Fruit fly (Drosophila melanogaster) whole organism, embryonic: ENCODE results near the gene Unr.

Experiments
- B-H1 ChIP-seq: fragments of 200-800 bp; sonication (Bioruptor generic); IDR thresholded peaks from 3 replicates; pipeline ENCODE4 v1.3.6; 2022; ENCODE audit warnings: missing biosample characterization, missing genetic modification characterization
- Blimp-1 ChIP-seq: fragments of 200-800 bp; sonication (Bioruptor generic); optimal IDR thresholded peaks from 3 replicates; lab custom pipeline; 2018; ENCODE audit warnings: missing biosample characterization, missing genetic modification characterization, mild to moderate bottlenecking, moderate library complexity, missing genetic modification reagents
- CG10274 ChIP-seq: fragments of 200-800 bp; sonication (Bioruptor generic); optimal IDR thresholded peaks from 3 replicates; lab custom pipeline; 2017; ENCODE audit warnings: missing biosample characterization, mild to moderate bottlenecking, missing genetic modification characterization
- CG11560 ChIP-seq: fragments of 200-800 bp; sonication (Bioruptor generic); IDR thresholded peaks from 3 replicates; pipeline ENCODE4 v1.3.6; 2022; ENCODE audit warnings: missing biosample characterization, missing genetic modification characterization
- CG12299 ChIP-seq: fragments of 200-800 bp; sonication (Bioruptor generic); optimal IDR thresholded peaks from 2 replicates; lab custom pipeline; 2018; ENCODE audit warnings: missing biosample characterization, mild to moderate bottlenecking, missing genetic modification characterization
- CG13424 ChIP-seq: fragments of 200-800 bp; sonication (Bioruptor generic); optimal IDR thresholded peaks from 2 replicates; lab custom pipeline; 2019; ENCODE audit warnings: missing biosample characterization, mild to moderate bottlenecking, missing genetic modification characterization, moderate library complexity
- CG14014 ChIP-seq: fragments of 200-800 bp; sonication (Bioruptor generic); IDR thresholded peaks from 2 replicates; pipeline ENCODE4 v1.3.6; 2022; ENCODE audit warnings: missing biosample characterization, missing genetic modification characterization
- CG15269 ChIP-seq: fragments of 200-800 bp; sonication (Bioruptor generic); optimal IDR thresholded peaks from 2 replicates; lab custom pipeline; 2018; ENCODE audit warnings: missing biosample characterization, mild to moderate bottlenecking, missing genetic modification characterization, moderate library complexity
- CG1602 ChIP-seq: fragments of 200-800 bp; sonication (Bioruptor generic); optimal IDR thresholded peaks from 3 replicates; lab custom pipeline; 2016; ENCODE audit warnings: missing biosample characterization, missing genetic modification characterization
- CG17568 ChIP-seq: fragments of 200-800 bp; sonication (Bioruptor generic); optimal IDR thresholded peaks from 2 replicates; lab custom pipeline; 2018; ENCODE audit warnings: missing biosample characterization, mild to moderate bottlenecking, missing genetic modification characterization, moderate library complexity
- CG17802 ChIP-seq: fragments of 200-800 bp; sonication (Bioruptor generic); optimal IDR thresholded peaks from 2 replicates; lab custom pipeline; 2018; ENCODE audit warnings: missing biosample characterization, mild to moderate bottlenecking, missing genetic modification characterization, moderate library complexity
- CG18599 ChIP-seq: fragments of 200-800 bp; sonication (Bioruptor generic); optimal IDR thresholded peaks from 3 replicates; lab custom pipeline; 2017; ENCODE audit warnings: missing biosample characterization, missing genetic modification characterization, mild to moderate bottlenecking, moderate library complexity, missing genetic modification reagents
- CG2116 ChIP-seq: fragments of 200-800 bp; sonication (Bioruptor generic); optimal IDR thresholded peaks from 3 replicates; lab custom pipeline; 2018; ENCODE audit warnings: missing biosample characterization, mild to moderate bottlenecking, missing genetic modification characterization
- CG2120 ChIP-seq: fragments of 200-800 bp; sonication (Bioruptor generic); optimal IDR thresholded peaks from 3 replicates; lab custom pipeline; 2016; ENCODE audit warnings: missing biosample characterization, missing genetic modification characterization
- CG3065 ChIP-seq: fragments of 200-800 bp; sonication (Bioruptor generic); optimal IDR thresholded peaks from 2 replicates; lab custom pipeline; 2016; ENCODE audit warnings: missing biosample characterization, missing genetic modification characterization
- CG3163 ChIP-seq: fragments of 200-800 bp; sonication (Bioruptor generic); optimal IDR thresholded peaks from 3 replicates; lab custom pipeline; 2016; ENCODE audit warnings: missing biosample characterization, missing genetic modification characterization
- CG34376 ChIP-seq: fragments of 200-800 bp; sonication (Bioruptor generic); optimal IDR thresholded peaks from 2 replicates; lab custom pipeline; 2018; ENCODE audit warnings: missing biosample characterization, mild to moderate bottlenecking, missing genetic modification characterization
- CG3847 ChIP-seq: fragments of 200-800 bp; sonication (Bioruptor generic); IDR thresholded peaks from 2 replicates; pipeline ENCODE4 v1.3.6; 2022; ENCODE audit warnings: missing biosample characterization, missing genetic modification characterization
- CG4730 ChIP-seq: fragments of 200-800 bp; sonication (Bioruptor generic); IDR thresholded peaks from 2 replicates; pipeline ENCODE4 v1.3.6; 2022; ENCODE audit warnings: missing biosample characterization, missing genetic modification characterization
- CG4854 ChIP-seq: fragments of 200-800 bp; sonication (Bioruptor generic); optimal IDR thresholded peaks from 2 replicates; lab custom pipeline; 2016; ENCODE audit warnings: missing biosample characterization, missing genetic modification characterization, inconsistent platforms
- CG7372 ChIP-seq: fragments of 200-800 bp; sonication (Bioruptor generic); IDR thresholded peaks from 2 replicates; pipeline ENCODE4 v1.3.6; 2022; ENCODE audit warnings: missing biosample characterization, missing genetic modification characterization
- Dref ChIP-seq: fragments of 200-800 bp; sonication (Bioruptor generic); IDR thresholded peaks from 2 replicates; pipeline ENCODE4 v1.3.6; 2022; ENCODE audit warnings: missing biosample characterization, missing genetic modification characterization
- E2f1 ChIP-seq: fragments of 200-800 bp; sonication (Bioruptor generic); IDR thresholded peaks from 2 replicates; pipeline ENCODE4 v1.3.6; 2022; ENCODE audit warnings: missing biosample characterization, missing genetic modification characterization
- Fer3 ChIP-seq: fragments of 200-800 bp; sonication (Bioruptor generic); optimal IDR thresholded peaks from 2 replicates; lab custom pipeline; 2018; ENCODE audit warnings: missing biosample characterization, mild to moderate bottlenecking, missing genetic modification characterization, moderate library complexity
- Gsc ChIP-seq: fragments of 200-800 bp; sonication (Bioruptor generic); IDR thresholded peaks from 2 replicates; pipeline ENCODE4 v1.3.6; 2022; ENCODE audit warnings: missing biosample characterization, missing genetic modification characterization
- HLH54F ChIP-seq: fragments of 200-800 bp; sonication (Bioruptor generic); optimal IDR thresholded peaks from 3 replicates; lab custom pipeline; 2016; ENCODE audit warnings: missing biosample characterization, missing genetic modification characterization
- MTF-1 ChIP-seq: fragments of 200-800 bp; sonication (Bioruptor generic); optimal IDR thresholded peaks from 2 replicates; lab custom pipeline; 2018; ENCODE audit warnings: missing biosample characterization, mild to moderate bottlenecking, missing genetic modification characterization, borderline replicate concordance
- NC2β ChIP-seq: fragments of 200-800 bp; sonication (Bioruptor generic); optimal IDR thresholded peaks from 2 replicates; lab custom pipeline; 2016; ENCODE audit warnings: missing biosample characterization, missing genetic modification characterization
- NK7.1 ChIP-seq: fragments of 200-800 bp; sonication (Bioruptor generic); optimal IDR thresholded peaks from 3 replicates; lab custom pipeline; 2016; ENCODE audit warnings: missing biosample characterization, missing genetic modification characterization
- Oli ChIP-seq: fragments of 200-800 bp; sonication (Bioruptor generic); optimal IDR thresholded peaks from 2 replicates; lab custom pipeline; 2018; ENCODE audit warnings: missing biosample characterization, mild to moderate bottlenecking, missing genetic modification characterization, moderate library complexity
- Ravus ChIP-seq: fragments of 200-800 bp; sonication (Bioruptor generic); IDR thresholded peaks from 2 replicates; pipeline ENCODE4 v1.3.6; 2022; ENCODE audit warnings: missing biosample characterization, missing genetic modification characterization
- Sox102F ChIP-seq: fragments of 200-800 bp; sonication (Bioruptor generic); optimal IDR thresholded peaks from 2 replicates; lab custom pipeline; 2018; ENCODE audit warnings: missing biosample characterization, mild to moderate bottlenecking, missing genetic modification characterization, moderate library complexity
- Stat92E ChIP-seq, 3 experiments: fragments of >200 bp in 2 of 3; fragments of 200-800 bp in 1 of 3; sonication (Bioruptor generic) in 1 of 3; optimal IDR thresholded peaks; 2 replicates each; lab custom pipeline; 2017 to 2019; ENCODE audit warnings: missing biosample characterization in 3 of 3, missing genetic modification characterization in 3 of 3, mild to moderate bottlenecking in 1 of 3, moderate library complexity in 1 of 3
- ara ChIP-seq: fragments of 200-800 bp; sonication (Bioruptor generic); IDR thresholded peaks from 2 replicates; pipeline ENCODE4 v1.3.6; 2022; ENCODE audit warnings: missing biosample characterization, missing genetic modification characterization
- bcd ChIP-seq: fragments of 200-800 bp; sonication (Bioruptor generic); optimal IDR thresholded peaks from 2 replicates; lab custom pipeline; 2017; ENCODE audit warnings: missing biosample characterization, mild to moderate bottlenecking, missing genetic modification characterization
- bigmax ChIP-seq: fragments of 200-800 bp; sonication (Bioruptor generic); optimal IDR thresholded peaks from 2 replicates; lab custom pipeline; 2018; ENCODE audit warnings: missing biosample characterization, mild to moderate bottlenecking, missing genetic modification characterization
- dpn ChIP-seq, 2 experiments: fragments of 200-800 bp; sonication (Bioruptor generic); optimal IDR thresholded peaks; 3 replicates each; lab custom pipeline; 2016; ENCODE audit warnings: missing biosample characterization in 2 of 2, missing genetic modification characterization in 2 of 2
- gcm2 ChIP-seq: fragments of 200-800 bp; sonication (Bioruptor generic); optimal IDR thresholded peaks from 2 replicates; lab custom pipeline; 2016; ENCODE audit warnings: missing biosample characterization, missing genetic modification characterization
- gem ChIP-seq: fragments of 200-800 bp; sonication (Bioruptor generic); optimal IDR thresholded peaks from 2 replicates; lab custom pipeline; 2019; ENCODE audit warnings: missing biosample characterization, mild to moderate bottlenecking, missing genetic modification characterization, moderate library complexity
- grau ChIP-seq: fragments of 200-800 bp; optimal IDR thresholded peaks from 3 replicates; lab custom pipeline; 2019; ENCODE audit warnings: missing biosample characterization, mild to moderate bottlenecking, missing genetic modification characterization, moderate library complexity
- gt ChIP-seq: fragments of 200-800 bp; sonication (Bioruptor generic); IDR thresholded peaks from 2 replicates; pipeline ENCODE4 v1.3.6; 2022; ENCODE audit warnings: missing biosample characterization, missing genetic modification characterization
- otp ChIP-seq: fragments of 200-800 bp; sonication (Bioruptor generic); IDR thresholded peaks from 3 replicates; pipeline ENCODE4, ENCODE4 v1.3.6; 2022; ENCODE audit warnings: missing biosample characterization, missing genetic modification characterization
- pho ChIP-seq: fragments of 200-800 bp; sonication (Bioruptor generic); optimal IDR thresholded peaks from 2 replicates; lab custom pipeline; 2016; ENCODE audit warnings: missing biosample characterization, missing genetic modification characterization
- pnt ChIP-seq: fragments of 200-800 bp; sonication (Bioruptor generic); optimal IDR thresholded peaks from 3 replicates; lab custom pipeline; 2016; ENCODE audit warnings: missing biosample characterization, missing genetic modification characterization
- psq ChIP-seq: fragments of 200-800 bp; sonication (Bioruptor generic); optimal IDR thresholded peaks from 2 replicates; lab custom pipeline; 2017; ENCODE audit warnings: missing biosample characterization, missing genetic modification characterization
- tap ChIP-seq: fragments of 200-800 bp; optimal IDR thresholded peaks from 3 replicates; lab custom pipeline; 2019; ENCODE audit warnings: missing biosample characterization, mild to moderate bottlenecking, missing genetic modification characterization, moderate library complexity
- tup ChIP-seq: fragments of 200-800 bp; sonication (Bioruptor generic); optimal IDR thresholded peaks from 2 replicates; lab custom pipeline; 2016; ENCODE audit warnings: missing biosample characterization, mild to moderate bottlenecking, missing genetic modification characterization, moderate library complexity
- unpg ChIP-seq: fragments of 200-800 bp; sonication (Bioruptor generic); optimal IDR thresholded peaks from 3 replicates; lab custom pipeline; 2018; ENCODE audit warnings: missing biosample characterization, mild to moderate bottlenecking, missing genetic modification characterization, moderate library complexity
- yki ChIP-seq: fragments of >200 bp; optimal IDR thresholded peaks from 3 replicates; lab custom pipeline; 2018

Unr gene

dm6 chr3L:8455015-8455908 lies 13.1 kb upstream of the Unr start (continued):
- TF ChIP-seq MTF-1 (GFP tag; lab: Kevin White, UChicago) (peak; percentile 19), CG10274 (GFP tag; lab: Kevin White, UChicago) (peak; percentile 80), gt (GFP tag; lab: Robert Waterston, UW) (no peak), bcd (GFP tag; lab: Kevin White, UChicago) (peak; percentile 92), E2f1 (GFP tag; lab: Robert Waterston, UW) (peak; percentile 79), B-H1 (GFP tag; lab: Robert Waterston, UW) (peak; percentile 77), Gsc (no peak), CG4854 (GFP tag; lab: Kevin White, UChicago) (peak; percentile 78), CG17568 (GFP tag; lab: Kevin White, UChicago) (peak; percentile 78), CG4730 (peak; percentile 71), Ravus (GFP tag; lab: Robert Waterston, UW) (peak; percentile 51), tap (tag; lab: Kevin White, UChicago) (peak; percentile 88), unpg (GFP tag; lab: Kevin White, UChicago) (peak; percentile 90), HLH54F (GFP tag; lab: Kevin White, UChicago) (peak; percentile 17), CG18599 (GFP tag; lab: Kevin White, UChicago) (peak; percentile 97), yki (lab: Kevin White, UChicago) (no peak), CG14014 (GFP tag; lab: Robert Waterston, UW) (peak; percentile 85), Stat92E (GFP tag; optimal IDR thresholded peaks at IDR 0.05; lab: Kevin White, UChicago) (peak in 1 of 3 experiments; percentile 1), CG7372 (GFP tag; lab: Robert Waterston, UW) (peak; percentile 79), CG13424 (tag; lab: Kevin White, UChicago) (peak; percentile 91), Sox102F (GFP tag; lab: Kevin White, UChicago) (peak; percentile 90), otp (peak; percentile 48; the same call in 1 of the 3 replicates), grau (peak; percentile 88), Oli (peak; percentile 85), NC2β (GFP tag; lab: Kevin White, UChicago) (no peak), CG34376 (GFP tag; lab: Kevin White, UChicago) (peak; percentile 74), CG3163 (GFP tag; lab: Kevin White, UChicago) (no peak), psq (GFP tag; lab: Kevin White, UChicago) (peak; percentile 12), CG11560 (tag; lab: Robert Waterston, UW) (peak; percentile 32; the same call in 1 of the 3 replicates), pho (no peak), gcm2 (GFP tag; lab: Kevin White, UChicago) (no peak), Blimp-1 (peak; percentile 90), CG17802 (tag; lab: Kevin White, UChicago) (peak; percentile 16), CG15269 (tag; lab: Kevin White, UChicago) (peak; percentile 89), CG12299 (peak; percentile 89), gem (tag; lab: Kevin White, UChicago) (peak; percentile 93), CG3847 (GFP tag; lab: Robert Waterston, UW) (peak; percentile 75), bigmax (GFP tag; lab: Kevin White, UChicago) (peak; percentile 28), CG2116 (GFP tag; lab: Kevin White, UChicago) (peak; percentile 64), ara (GFP tag; lab: Robert Waterston, UW) (no peak; the same call in 1 of the 2 replicates), CG2120 (peak; percentile 85), CG3065 (GFP tag; lab: Kevin White, UChicago) (peak; percentile 35), NK7.1 (GFP tag; lab: Kevin White, UChicago) (peak; percentile 27), pnt (peak; percentile 9), Dref (GFP tag; lab: Robert Waterston, UW) (no peak), Fer3 (tag; lab: Kevin White, UChicago) (peak; percentile 86), dpn (GFP tag; optimal IDR thresholded peaks at IDR 0.05; lab: Kevin White, UChicago) (peak; percentile 71 to 78), CG1602 (GFP tag; lab: Kevin White, UChicago) (peak; percentile 64), tup (peak; percentile 44)
